Fruit fly (Drosophila melanogaster) Kc167 (cell line): ENCODE results near the gene CG5641.

ENCODE experiments used
- Myc ChIP-seq: fragments of >200 bp; optimal IDR thresholded peaks from 2 replicates; lab custom pipeline; 2017; ENCODE audit warnings: missing external identifiers
- Sin3A ChIP-seq: fragments of >200 bp; optimal IDR thresholded peaks from 2 replicates; lab custom pipeline; 2018; ENCODE audit warnings: missing external identifiers
- h ChIP-seq: fragments of >200 bp; optimal IDR thresholded peaks from 3 replicates; lab custom pipeline; 2018; ENCODE audit warnings: missing external identifiers
- insv ChIP-seq: fragments of >200 bp; optimal IDR thresholded peaks from 3 replicates; lab custom pipeline; 2018; ENCODE audit warnings: missing external identifiers
- psq ChIP-seq: fragments of >200 bp; optimal IDR thresholded peaks from 2 replicates; lab custom pipeline; 2017; ENCODE audit warnings: missing external identifiers
- ttk ChIP-seq: sonication (Bioruptor generic); optimal IDR thresholded peaks from 2 replicates; lab custom pipeline; 2017; ENCODE audit warnings: missing external identifiers

The CG5641 gene

DNA sequence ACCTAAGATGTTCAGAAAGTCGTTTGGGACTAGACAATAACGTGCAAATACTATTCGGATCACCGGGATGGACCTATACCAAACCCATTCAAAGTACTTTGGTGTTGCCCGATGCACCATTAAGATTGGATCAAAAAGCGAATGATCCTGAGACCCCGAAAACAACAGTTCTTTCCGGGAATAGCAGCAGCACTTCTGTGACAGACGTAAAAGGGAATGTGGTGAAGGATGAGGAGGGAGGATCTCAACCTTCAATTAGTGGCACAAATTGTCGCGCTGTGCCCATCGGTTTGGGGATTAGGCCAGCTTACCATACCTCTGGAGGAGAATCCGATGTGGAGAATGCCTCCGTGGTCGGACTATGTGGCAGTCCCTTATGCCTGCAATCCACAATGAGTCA lies 19.3 kb upstream of the CG5641 start:
- TF ChIP-seq ttk (lab: Kevin White, UChicago) = no peak
- no peak for TF ChIP-seq psq (lab: Kevin White, UChicago)
- no peak for TF ChIP-seq Sin3A (lab: Kevin White, UChicago)
- TF ChIP-seq Myc (lab: Kevin White, UChicago) = no peak
- no peak for TF ChIP-seq insv (lab: Kevin White, UChicago)
- no peak for TF ChIP-seq h (lab: Kevin White, UChicago)

DNA sequence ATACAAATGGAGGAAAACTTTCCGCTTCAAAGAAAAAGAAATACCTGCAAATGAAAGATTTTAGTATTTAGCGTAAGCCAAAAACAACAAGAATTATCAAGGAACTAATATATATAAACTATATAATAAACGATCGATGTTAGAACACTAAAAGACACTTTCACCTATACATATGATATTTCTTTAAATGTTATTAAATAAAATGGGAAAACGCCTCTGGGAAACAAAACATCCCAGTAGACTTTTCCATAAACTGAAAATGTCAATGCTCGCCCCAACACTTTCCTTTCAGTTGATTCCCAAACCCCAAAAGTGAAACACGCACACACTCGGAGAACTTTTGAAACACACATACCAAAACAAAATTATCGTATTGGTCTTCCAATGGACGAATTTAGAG lies 18.3 kb upstream of the CG5641 start, which contains the start of gene vrs:
vrs (plus strand) TSS at position 301 of the 400 bp plus-strand sequence.
- TF ChIP-seq psq (lab: Kevin White, UChicago) = no peak
- no peak for TF ChIP-seq h (lab: Kevin White, UChicago)
- TF ChIP-seq insv (lab: Kevin White, UChicago) = no peak
- no peak for TF ChIP-seq Sin3A (lab: Kevin White, UChicago)
- no peak for TF ChIP-seq ttk (lab: Kevin White, UChicago)
- no peak for TF ChIP-seq Myc (lab: Kevin White, UChicago)

DNA sequence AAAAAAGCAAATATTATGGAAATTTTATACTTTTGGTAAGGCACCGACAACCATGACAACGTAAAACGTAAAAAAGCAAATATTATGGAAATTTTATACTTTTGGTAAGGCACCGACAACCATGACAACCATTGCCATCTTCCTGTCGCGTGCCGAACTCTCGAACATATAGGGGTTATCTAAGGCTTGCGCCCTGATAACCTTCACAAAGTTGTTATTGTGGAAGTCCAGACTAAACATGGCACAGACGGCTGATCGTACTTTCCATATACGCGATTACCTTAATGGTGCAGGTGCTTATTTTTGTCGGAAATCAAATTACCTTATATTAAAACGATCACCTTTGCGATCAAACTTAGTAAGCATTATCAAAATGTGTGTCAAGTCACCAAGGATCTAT lies 16.4 kb upstream of the CG5641 start:
- TF ChIP-seq Myc (lab: Kevin White, UChicago) (no peak), Sin3A (lab: Kevin White, UChicago) (no peak), psq (lab: Kevin White, UChicago) (no peak), insv (lab: Kevin White, UChicago) (no peak), h (lab: Kevin White, UChicago) (no peak), ttk (lab: Kevin White, UChicago) (no peak)

DNA sequence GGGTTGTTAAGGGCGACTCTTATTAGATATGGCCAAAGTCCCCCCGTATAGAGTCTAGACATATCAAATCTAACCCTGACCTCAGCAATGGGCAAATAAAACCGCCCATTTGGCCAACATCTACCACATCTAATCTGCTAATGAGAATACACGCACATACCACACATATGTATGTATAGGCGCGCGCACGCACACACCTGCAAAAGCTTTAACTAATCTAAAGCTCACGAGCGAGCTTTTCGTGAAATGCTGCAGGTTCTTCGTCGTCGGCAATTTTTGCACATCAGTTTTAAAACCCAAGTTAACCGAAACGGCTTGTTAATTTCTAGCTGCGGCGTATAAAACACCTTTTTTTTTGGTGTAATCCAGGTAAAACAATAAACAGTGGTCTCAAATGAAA lies 14.7 kb upstream of the CG5641 start:
- TF ChIP-seq ttk (lab: Kevin White, UChicago) (no peak), h (lab: Kevin White, UChicago) (no peak), insv (lab: Kevin White, UChicago) (no peak), Sin3A (lab: Kevin White, UChicago) (no peak), psq (lab: Kevin White, UChicago) (no peak), Myc (lab: Kevin White, UChicago) (no peak)

DNA sequence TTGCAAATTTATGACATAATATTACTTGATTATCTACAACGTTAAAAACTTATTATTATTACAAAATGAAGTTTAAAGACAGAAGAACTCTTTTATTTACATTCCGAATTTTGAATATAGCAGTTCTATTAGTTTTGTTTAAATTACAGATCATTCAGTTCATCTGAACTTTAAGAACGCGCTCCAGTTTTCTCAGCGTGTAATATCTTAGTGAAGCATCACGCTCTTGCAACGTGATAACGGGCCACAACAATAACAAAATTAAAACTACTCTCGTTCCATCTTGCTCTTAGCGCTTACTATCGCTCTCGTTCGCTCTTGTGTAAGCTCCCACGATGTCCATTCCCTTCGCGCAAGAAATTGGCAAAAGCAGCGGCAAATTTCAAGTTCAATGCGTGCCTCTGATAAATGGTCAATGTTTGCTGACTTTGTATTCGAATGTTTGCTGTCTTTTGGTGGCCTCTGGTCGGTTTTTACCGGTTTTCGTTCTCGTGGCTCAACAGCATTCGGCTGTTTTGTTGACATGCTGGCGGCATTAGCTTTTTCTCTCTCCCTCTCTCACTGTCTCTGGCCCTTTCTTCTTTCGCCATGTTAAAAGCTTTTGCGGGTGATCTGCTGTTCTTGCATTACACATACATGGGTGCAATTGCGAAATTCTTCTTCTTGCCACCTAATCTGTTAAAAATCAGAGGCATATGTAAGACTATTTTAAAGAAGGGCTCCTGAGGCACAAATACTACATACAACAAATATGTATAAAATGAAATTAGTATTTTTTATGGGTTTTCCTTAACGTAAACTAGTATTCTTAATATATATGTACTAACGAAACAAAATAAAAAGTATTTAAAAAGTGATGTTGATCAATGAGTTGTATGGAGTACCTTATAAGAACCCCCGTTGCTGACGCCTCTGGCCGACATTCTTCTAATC lies 13.8 kb upstream of the CG5641 start:
- no peak for TF ChIP-seq Myc (lab: Kevin White, UChicago)
- no peak for TF ChIP-seq Sin3A (lab: Kevin White, UChicago)
- TF ChIP-seq insv (lab: Kevin White, UChicago) = no peak
- no peak for TF ChIP-seq ttk (lab: Kevin White, UChicago)
- no peak for TF ChIP-seq psq (lab: Kevin White, UChicago)
- no peak for TF ChIP-seq h (lab: Kevin White, UChicago)

DNA sequence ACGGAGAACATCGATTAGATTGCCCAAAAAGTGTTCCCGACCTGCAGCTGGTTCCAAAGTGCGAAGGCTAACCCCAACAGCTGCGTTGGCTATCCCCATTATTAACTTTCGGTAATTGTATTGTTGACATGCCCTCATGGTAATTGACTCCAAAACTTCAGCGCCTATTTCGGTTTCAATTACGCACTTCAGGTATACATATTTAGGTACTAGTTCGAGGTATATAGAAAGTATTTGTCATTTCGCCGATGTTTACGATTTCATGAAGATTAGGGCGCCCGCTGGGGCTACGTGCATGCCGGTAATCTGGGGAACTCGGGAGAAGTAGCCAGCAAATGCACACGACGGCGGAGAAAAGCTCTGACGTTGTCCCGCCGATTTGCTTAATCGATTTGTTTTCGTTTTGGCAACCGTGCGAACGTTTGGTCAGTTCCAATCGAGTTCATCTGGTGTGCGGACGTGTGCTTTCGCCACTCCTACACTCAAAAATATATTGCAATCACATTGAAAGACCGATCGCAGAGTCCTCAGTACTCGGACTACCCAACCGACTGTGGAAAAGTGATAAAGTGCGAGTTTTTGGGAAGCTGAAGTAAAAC lies 12.0 kb upstream of the CG5641 start:
- TF ChIP-seq Sin3A (lab: Kevin White, UChicago) (no peak), psq (lab: Kevin White, UChicago) (no peak), Myc (lab: Kevin White, UChicago) (no peak), ttk (lab: Kevin White, UChicago) (no peak), h (lab: Kevin White, UChicago) (no peak), insv (lab: Kevin White, UChicago) (no peak)

DNA sequence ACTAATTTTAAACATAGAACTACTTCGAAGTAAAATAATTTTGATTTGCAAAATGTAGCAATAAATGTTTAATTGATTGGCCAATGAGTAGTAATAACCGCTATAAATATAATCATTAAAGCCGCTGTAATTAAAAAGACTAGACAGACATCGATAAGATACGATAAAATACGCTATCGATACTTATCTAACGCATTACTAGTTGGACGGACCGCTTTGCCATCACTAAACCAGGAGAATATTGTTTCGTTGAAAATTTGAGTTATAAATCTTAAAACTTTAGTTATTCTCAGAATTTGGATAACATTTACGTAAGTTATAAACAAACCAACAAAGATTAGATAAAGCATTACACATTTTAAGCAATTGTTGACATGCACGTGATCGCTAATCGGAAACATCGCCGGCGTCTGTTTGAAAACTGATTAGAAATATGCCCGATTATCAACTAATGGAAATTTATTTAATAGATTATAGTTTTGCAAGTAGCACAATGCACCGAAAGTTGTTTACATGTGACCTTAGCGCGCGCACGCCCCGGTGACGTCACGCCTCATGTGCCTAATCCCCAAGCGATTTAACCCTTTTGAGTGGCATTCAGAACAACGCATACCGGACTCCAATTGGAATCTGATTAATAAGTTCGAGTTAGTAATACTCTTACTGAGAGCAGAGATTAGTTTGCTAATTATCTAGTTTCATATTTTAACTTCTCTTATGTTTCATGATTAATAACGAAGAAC lies 10.5 kb upstream of the CG5641 start, which contains the start of gene Desat1:
Desat1 (plus strand) TSS at position 200 of the 743 bp plus-strand sequence.
- TF ChIP-seq Sin3A (lab: Kevin White, UChicago) = no peak
- TF ChIP-seq Myc (lab: Kevin White, UChicago) = no peak
- TF ChIP-seq psq (lab: Kevin White, UChicago) = no peak
- TF ChIP-seq insv (lab: Kevin White, UChicago) = no peak
- TF ChIP-seq ttk (lab: Kevin White, UChicago) = no peak
- TF ChIP-seq h (lab: Kevin White, UChicago) = no peak

DNA sequence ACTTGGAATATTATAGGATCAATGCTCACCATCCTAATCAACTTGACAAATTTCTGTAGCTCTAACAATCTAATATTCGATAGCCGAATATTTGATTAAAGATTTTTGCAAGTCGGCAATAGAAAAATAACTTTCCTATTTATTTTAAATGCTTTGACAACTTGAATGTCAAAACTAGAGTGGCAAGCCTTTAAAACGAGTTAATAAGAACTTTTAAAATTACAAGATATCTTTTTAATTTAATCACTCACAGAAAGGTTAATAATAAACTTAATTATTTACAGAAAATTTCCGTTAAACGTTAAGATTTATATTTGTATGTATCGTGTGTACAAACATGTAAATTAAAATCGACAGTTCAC lies 9.9 kb upstream of the CG5641 start, which contains the start of the genes CG17207 and CG46427:
CG17207 (minus strand) TSS at position 101 of the 362 bp plus-strand sequence.
CG46427 (minus strand) TSS at position 101 of the 362 bp plus-strand sequence.
- TF ChIP-seq h (lab: Kevin White, UChicago) = no peak
- no peak for TF ChIP-seq Myc (lab: Kevin White, UChicago)
- no peak for TF ChIP-seq ttk (lab: Kevin White, UChicago)
- TF ChIP-seq psq (lab: Kevin White, UChicago) = no peak
- no peak for TF ChIP-seq insv (lab: Kevin White, UChicago)
- no peak for TF ChIP-seq Sin3A (lab: Kevin White, UChicago)

DNA sequence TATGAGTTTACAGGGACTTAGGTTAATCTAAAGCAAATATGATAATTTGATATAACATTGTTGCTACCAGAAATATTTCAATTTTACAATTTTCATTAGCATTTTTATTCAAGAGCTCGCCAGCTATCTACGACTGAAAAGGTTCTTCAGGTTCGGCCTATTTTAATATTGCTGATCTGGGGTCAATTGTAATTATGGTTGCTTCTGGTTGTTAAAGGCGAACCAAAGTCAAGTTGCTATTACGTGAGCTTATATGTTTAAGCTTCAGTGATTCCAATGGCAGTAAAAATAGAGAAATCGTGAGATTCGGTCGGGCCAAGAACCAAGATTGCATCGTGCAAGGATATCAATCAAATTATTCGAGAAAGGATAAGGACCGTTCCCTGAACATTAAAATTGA lies 6.9 kb upstream of the CG5641 start, which contains the start of gene Desat2:
Desat2 (plus strand) TSS at position 301 of the 400 bp plus-strand sequence.
- no peak for TF ChIP-seq psq (lab: Kevin White, UChicago)
- no peak for TF ChIP-seq insv (lab: Kevin White, UChicago)
- TF ChIP-seq Myc (lab: Kevin White, UChicago) = no peak
- TF ChIP-seq h (lab: Kevin White, UChicago) = no peak
- no peak for TF ChIP-seq ttk (lab: Kevin White, UChicago)
- no peak for TF ChIP-seq Sin3A (lab: Kevin White, UChicago)

DNA sequence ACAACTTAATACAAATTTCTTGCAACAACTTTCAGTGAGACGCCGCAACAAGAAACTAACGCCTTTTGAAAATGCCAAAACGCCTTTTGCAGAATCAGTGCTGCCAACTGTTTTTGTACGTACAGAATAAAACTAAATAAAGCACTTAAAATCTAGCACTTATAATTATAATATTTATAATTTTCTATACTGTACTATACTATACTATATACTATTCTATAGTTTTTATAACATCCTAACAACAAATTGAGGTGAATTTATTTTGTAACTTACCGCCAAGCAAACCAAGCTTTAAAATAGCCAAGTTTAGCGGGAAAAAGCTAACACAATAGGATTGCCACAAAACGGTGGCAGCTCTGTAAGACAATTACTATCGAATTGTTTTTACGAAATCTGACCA lies 4.7 kb upstream of the CG5641 start, which contains the start of the genes Aos1 and Srlp:
Aos1 (minus strand) TSS at position 59 of the 400 bp plus-strand sequence.
Srlp (plus strand) TSS at position 335 of the 400 bp plus-strand sequence.
- TF ChIP-seq psq (lab: Kevin White, UChicago) (no peak), Myc (lab: Kevin White, UChicago) (no peak), Sin3A (lab: Kevin White, UChicago) (no peak), insv (lab: Kevin White, UChicago) (no peak), h (lab: Kevin White, UChicago) (no peak), ttk (lab: Kevin White, UChicago) (no peak)
